Worm (Caenorhabditis elegans): ENCODE results near the gene sec-10.
A peak's percentile ranks its signal among the peaks of the same experiment; 100 is the strongest.

The sec-10 gene

DNA sequence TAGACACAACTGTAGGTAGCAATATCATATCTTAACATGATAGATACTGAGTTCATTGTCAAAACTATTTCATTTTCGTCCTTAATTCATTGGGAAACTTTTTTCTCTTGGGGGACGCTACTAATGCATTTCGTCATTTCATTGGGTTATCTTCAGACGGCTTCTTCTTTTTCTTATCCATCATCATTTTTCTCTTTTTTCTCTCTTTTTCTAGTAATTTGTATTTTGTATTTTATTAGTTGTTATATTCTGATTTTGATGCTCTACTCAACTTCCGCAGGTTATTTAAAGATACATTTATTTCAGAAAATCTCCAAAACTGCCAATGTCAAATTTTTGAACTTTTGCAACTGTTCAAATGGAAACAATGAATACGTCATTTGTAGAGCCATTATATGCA is 38.8 kb downstream of the sec-10 start, which contains the start of gene npr-35:
Gene npr-35 (plus strand): TSS at position 301 of the 400 bp plus-strand sequence.
- TF ChIP-seq cnd-1 (tag; optimal IDR thresholded peaks at IDR 0.05) (no peak), ham-2 (GFP tag; optimal IDR thresholded peaks at IDR 0.05) (no peak), lin-13 (tag; optimal IDR thresholded peaks at IDR 0.05) (no peak), sem-2 (GFP tag; optimal IDR thresholded peaks at IDR 0.05) (no peak), elt-1 (tag; optimal IDR thresholded peaks at IDR 0.05; ENCODE audit: borderline replicate concordance, insufficient read depth) (no peak), unc-62 (GFP tag; optimal IDR thresholded peaks at IDR 0.05) (no peak), ceh-39 (tag; optimal IDR thresholded peaks at IDR 0.05) (no peak), tbx-8 (GFP tag; optimal IDR thresholded peaks at IDR 0.05) (no peak), snpc-4 (tag; optimal IDR thresholded peaks at IDR 0.05) (no peak), ces-1 (GFP tag; optimal IDR thresholded peaks at IDR 0.05) (no peak), nhr-76 (tag; optimal IDR thresholded peaks at IDR 0.05) (no peak), flh-1 (GFP tag; optimal IDR thresholded peaks at IDR 0.05) (no peak), unc-39 (tag; optimal IDR thresholded peaks at IDR 0.05) (no peak), mls-2 (tag; optimal IDR thresholded peaks at IDR 0.05) (no peak), ceh-43 (GFP tag; optimal IDR thresholded peaks at IDR 0.05) (no peak), unc-120 (tag; optimal IDR thresholded peaks at IDR 0.05; ENCODE audit: poor library complexity, severe bottlenecking) (no peak), elt-3 (tag; optimal IDR thresholded peaks at IDR 0.05) (no peak), zip-8 (tag; optimal IDR thresholded peaks at IDR 0.05) (no peak), mep-1 (tag; optimal IDR thresholded peaks at IDR 0.05) (no peak), nhr-2 (tag; optimal IDR thresholded peaks at IDR 0.05) (no peak)

- peak; percentile 50 for TF ChIP-seq ces-1 (GFP tag; optimal IDR thresholded peaks at IDR 0.05)
- no peak for TF ChIP-seq ceh-83 (GFP tag; optimal IDR thresholded peaks at IDR 0.05)
These were observed 45.7 kb downstream of the sec-10 start for ce11 chrIV:7736616-7737015.

- TF ChIP-seq nhr-2 (tag; optimal IDR thresholded peaks at IDR 0.05): no peak
- TF ChIP-seq pha-4 (tag; optimal IDR thresholded peaks at IDR 0.05): no peak
- TF ChIP-seq mep-1 (tag; optimal IDR thresholded peaks at IDR 0.05): no peak
- no peak for TF ChIP-seq unc-62 (GFP tag; optimal IDR thresholded peaks at IDR 0.05)
- TF ChIP-seq elt-3 (tag; optimal IDR thresholded peaks at IDR 0.05): no peak
- no peak for TF ChIP-seq unc-39 (tag; optimal IDR thresholded peaks at IDR 0.05)
- no peak for TF ChIP-seq nhr-12 (tag; optimal IDR thresholded peaks at IDR 0.05)
- no peak for TF ChIP-seq tbx-8 (GFP tag; optimal IDR thresholded peaks at IDR 0.05)
- no peak for TF ChIP-seq bed-3 (GFP tag; optimal IDR thresholded peaks at IDR 0.05)
- no peak for TF ChIP-seq cnd-1 (tag; optimal IDR thresholded peaks at IDR 0.05)
- TF ChIP-seq unc-120 (tag; optimal IDR thresholded peaks at IDR 0.05; ENCODE audit: poor library complexity, severe bottlenecking): no peak
- TF ChIP-seq M03D4.4 (tag; optimal IDR thresholded peaks at IDR 0.05): no peak
These were observed 47.7 kb downstream of the sec-10 start, which contains the start of gene clx-1 for ce11 chrIV:7734619-7735018. Gene clx-1, plus strand, starts transcription at chrIV:7734648.

- no peak for TF ChIP-seq elt-1 (tag; optimal IDR thresholded peaks at IDR 0.05; ENCODE audit: borderline replicate concordance, insufficient read depth)
- no peak for TF ChIP-seq elt-3 (tag; optimal IDR thresholded peaks at IDR 0.05)
- TF ChIP-seq snpc-4 (tag; optimal IDR thresholded peaks at IDR 0.05): no peak
- no peak for TF ChIP-seq drap-1 (GFP tag; optimal IDR thresholded peaks at IDR 0.05)
- TF ChIP-seq pha-4 (tag; optimal IDR thresholded peaks at IDR 0.05): no peak
- TF ChIP-seq lsy-2 (tag; optimal IDR thresholded peaks at IDR 0.05): no peak
- TF ChIP-seq nhr-237 (tag; optimal IDR thresholded peaks at IDR 0.05): no peak
- no peak for TF ChIP-seq ces-1 (GFP tag; optimal IDR thresholded peaks at IDR 0.05)
- no peak for TF ChIP-seq nhr-76 (tag; optimal IDR thresholded peaks at IDR 0.05)
These were observed 48.1 kb downstream of the sec-10 start for ce11 chrIV:7734173-7734572.

DNA sequence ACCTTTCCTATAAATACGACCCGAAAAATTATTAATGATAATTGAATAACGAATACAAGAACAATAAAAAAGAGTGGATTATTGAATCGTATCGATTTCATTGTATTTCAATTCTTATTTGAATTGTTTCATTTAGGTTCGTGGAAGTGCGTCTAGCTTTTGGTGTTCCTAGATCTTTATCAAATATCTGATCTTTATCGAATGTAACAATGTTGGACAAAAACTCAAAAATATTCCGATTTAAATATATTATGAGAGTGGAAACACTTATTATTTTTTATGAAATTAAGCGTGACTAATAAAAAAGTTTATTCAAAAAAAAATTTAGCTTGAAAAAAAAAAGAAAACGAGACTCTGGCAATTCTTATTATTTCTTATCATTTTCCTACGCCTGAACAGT is 50.3 kb downstream of the sec-10 start, which contains the start of the genes C50F7.9 and C50F7.3:
Gene C50F7.9 (minus strand): TSS at position 101 of the 400 bp plus-strand sequence.
Gene C50F7.3 (plus strand): TSS at position 370 of the 400 bp plus-strand sequence.
- TF ChIP-seq bed-3 (GFP tag; optimal IDR thresholded peaks at IDR 0.05) (no peak), unc-120 (tag; optimal IDR thresholded peaks at IDR 0.05; ENCODE audit: poor library complexity, severe bottlenecking) (no peak), pha-4 (tag; optimal IDR thresholded peaks at IDR 0.05) (no peak), ham-2 (GFP tag; optimal IDR thresholded peaks at IDR 0.05) (no peak), nhr-12 (tag; optimal IDR thresholded peaks at IDR 0.05) (no peak), sem-2 (GFP tag; optimal IDR thresholded peaks at IDR 0.05) (no peak), sptf-1 (tag; optimal IDR thresholded peaks at IDR 0.05) (no peak), elt-3 (tag; optimal IDR thresholded peaks at IDR 0.05) (no peak), mls-2 (tag; optimal IDR thresholded peaks at IDR 0.05) (no peak), ceh-83 (GFP tag; optimal IDR thresholded peaks at IDR 0.05) (no peak), blmp-1 (tag; optimal IDR thresholded peaks at IDR 0.05) (no peak), snpc-4 (tag; optimal IDR thresholded peaks at IDR 0.05) (no peak), tbx-8 (GFP tag; optimal IDR thresholded peaks at IDR 0.05) (no peak), lin-32 (GFP tag; optimal IDR thresholded peaks at IDR 0.05) (no peak), ces-1 (GFP tag; optimal IDR thresholded peaks at IDR 0.05) (no peak), cnd-1 (tag; optimal IDR thresholded peaks at IDR 0.05) (no peak), mab-5 (tag; optimal IDR thresholded peaks at IDR 0.05) (no peak), ceh-43 (GFP tag; optimal IDR thresholded peaks at IDR 0.05) (no peak)

Data from whole organism, mixed stage, embryonic.